Worm (Caenorhabditis elegans) whole organism, L4 larva: ENCODE results near the gene C46A5.4.

ENCODE experiments used
- ama-1 ChIP-seq: fragments of 150-350 bp; optimal IDR thresholded peaks from 2 replicates; lab custom pipeline; 2014; ENCODE audit warnings: inconsistent platforms, mixed read lengths
- nhr-102 ChIP-seq: sonication (generic microtip); optimal IDR thresholded peaks from 2 replicates; lab custom pipeline; 2016; ENCODE audit warnings: mild to moderate bottlenecking, missing genetic modification characterization, moderate library complexity, missing compliant biosample characterization
- ztf-11 ChIP-seq: fragments of 150-350 bp; optimal IDR thresholded peaks from 2 replicates; lab custom pipeline; 2014; ENCODE audit warnings: missing biosample characterization, missing genetic modification characterization

ce11 chrIV:7706805-7707204 lies 50.3 kb downstream of the C46A5.4 start, which contains the start of gene F33D4.4:
- TF ChIP-seq nhr-102 (tag; lab: Kevin White, UChicago) (no peak), ama-1 (lab: Kevin White, UChicago) (no peak), ztf-11 (tag; lab: Kevin White, UChicago) (no peak)
